Fruit fly (Drosophila melanogaster) whole organism, embryonic: ENCODE data around the gene Obp73a.

ENCODE experiments used
- CG10209 ChIP-seq: fragments of 200-800 bp; sonication (Bioruptor generic); optimal IDR thresholded peaks from 3 replicates; lab custom pipeline; 2017; ENCODE audit warnings: missing biosample characterization, mild to moderate bottlenecking, missing genetic modification characterization, missing genetic modification reagents
- CG10267 ChIP-seq: fragments of 200-800 bp; sonication (Bioruptor generic); optimal IDR thresholded peaks from 2 replicates; lab custom pipeline; 2018; ENCODE audit warnings: missing biosample characterization, mild to moderate bottlenecking, missing genetic modification characterization, moderate library complexity
- CG10462 ChIP-seq: fragments of 200-800 bp; sonication (Bioruptor generic); optimal IDR thresholded peaks from 2 replicates; lab custom pipeline; 2016; ENCODE audit warnings: missing biosample characterization, missing genetic modification characterization
- CG12236 ChIP-seq: fragments of 200-800 bp; sonication (Bioruptor generic); optimal IDR thresholded peaks from 2 replicates; lab custom pipeline; 2016; ENCODE audit warnings: missing biosample characterization, missing genetic modification characterization
- CG13123 ChIP-seq: fragments of 200-800 bp; sonication (Bioruptor generic); optimal IDR thresholded peaks from 2 replicates; lab custom pipeline; 2016; ENCODE audit warnings: missing biosample characterization, missing genetic modification characterization
- CG13775 ChIP-seq: fragments of 200-800 bp; sonication (Bioruptor generic); optimal IDR thresholded peaks from 3 replicates; lab custom pipeline; 2017; ENCODE audit warnings: missing biosample characterization, mild to moderate bottlenecking, missing genetic modification characterization
- CG14667 ChIP-seq: fragments of 200-800 bp; sonication (Bioruptor generic); IDR thresholded peaks from 2 replicates; pipeline ENCODE4 v1.3.6; 2022; ENCODE audit warnings: missing biosample characterization, missing genetic modification characterization
- CG17612 ChIP-seq: fragments of 200-800 bp; sonication (Bioruptor generic); IDR thresholded peaks from 2 replicates; pipeline ENCODE4 v1.3.6; 2022; ENCODE audit warnings: missing biosample characterization, missing genetic modification characterization
- CG5180 ChIP-seq: fragments of 200-800 bp; sonication (Bioruptor generic); optimal IDR thresholded peaks from 3 replicates; lab custom pipeline; 2017; ENCODE audit warnings: missing biosample characterization, missing genetic modification characterization, mild to moderate bottlenecking, moderate library complexity, missing genetic modification reagents
- CG6272 ChIP-seq: fragments of 200-800 bp; sonication (Bioruptor generic); IDR thresholded peaks from 2 replicates; pipeline ENCODE4 v1.3.6; 2022; ENCODE audit warnings: missing biosample characterization, missing genetic modification characterization
- CG6791 ChIP-seq: fragments of 200-800 bp; sonication (Bioruptor generic); IDR thresholded peaks from 3 replicates; pipeline ENCODE4 v1.3.6; 2022; ENCODE audit warnings: missing biosample characterization, missing genetic modification characterization; ENCODE audit not compliant: partially characterized antibody
- CG7372 ChIP-seq: fragments of 200-800 bp; sonication (Bioruptor generic); IDR thresholded peaks from 2 replicates; pipeline ENCODE4 v1.3.6; 2022; ENCODE audit warnings: missing biosample characterization, missing genetic modification characterization
- CG8281 ChIP-seq: fragments of 200-800 bp; sonication (Bioruptor generic); optimal IDR thresholded peaks from 2 replicates; lab custom pipeline; 2018; ENCODE audit warnings: missing biosample characterization, mild to moderate bottlenecking, missing genetic modification characterization, moderate library complexity
- CG8924 ChIP-seq: fragments of 200-800 bp; optimal IDR thresholded peaks from 3 replicates; lab custom pipeline; 2019; ENCODE audit warnings: missing biosample characterization, mild to moderate bottlenecking, missing genetic modification characterization, moderate library complexity
- Doc3 ChIP-seq: fragments of 200-800 bp; sonication (Bioruptor generic); IDR thresholded peaks from 3 replicates; pipeline ENCODE4 v1.3.6; 2022; ENCODE audit warnings: missing biosample characterization, missing genetic modification characterization; ENCODE audit not compliant: partially characterized antibody
- Dref ChIP-seq: fragments of 200-800 bp; sonication (Bioruptor generic); IDR thresholded peaks from 2 replicates; pipeline ENCODE4 v1.3.6; 2022; ENCODE audit warnings: missing biosample characterization, missing genetic modification characterization
- E2f1 ChIP-seq: fragments of 200-800 bp; sonication (Bioruptor generic); IDR thresholded peaks from 2 replicates; pipeline ENCODE4 v1.3.6; 2022; ENCODE audit warnings: missing biosample characterization, missing genetic modification characterization
- Gug ChIP-seq: fragments of 200-800 bp; sonication (Bioruptor generic); IDR thresholded peaks from 4 replicates; pipeline ENCODE4 v1.3.6; 2022; ENCODE audit warnings: missing biosample characterization, missing genetic modification characterization
- HHEX ChIP-seq: fragments of 200-800 bp; sonication (Bioruptor generic); optimal IDR thresholded peaks from 3 replicates; lab custom pipeline; 2017; ENCODE audit warnings: missing biosample characterization, mild to moderate bottlenecking, missing genetic modification characterization, missing genetic modification reagents
- HLH4C ChIP-seq: fragments of 200-800 bp; sonication (Bioruptor generic); IDR thresholded peaks from 3 replicates; pipeline ENCODE4 v1.3.6; 2022; ENCODE audit warnings: missing biosample characterization, missing genetic modification characterization; ENCODE audit not compliant: partially characterized antibody
- Hmx ChIP-seq: fragments of 200-800 bp; sonication (Bioruptor generic); optimal IDR thresholded peaks from 2 replicates; lab custom pipeline; 2016; ENCODE audit warnings: missing biosample characterization, missing genetic modification characterization
- Lim3 ChIP-seq: fragments of 200-800 bp; sonication (Bioruptor generic); IDR thresholded peaks from 2 replicates; pipeline ENCODE4 v1.3.6; 2022; ENCODE audit warnings: missing biosample characterization, missing genetic modification characterization
- Max ChIP-seq: fragments of 200-800 bp; sonication (Bioruptor generic); optimal IDR thresholded peaks from 2 replicates; lab custom pipeline; 2016; ENCODE audit warnings: missing biosample characterization, mild to moderate bottlenecking, missing genetic modification characterization
- NC2β ChIP-seq: fragments of 200-800 bp; sonication (Bioruptor generic); optimal IDR thresholded peaks from 2 replicates; lab custom pipeline; 2016; ENCODE audit warnings: missing biosample characterization, missing genetic modification characterization
- Ravus ChIP-seq: fragments of 200-800 bp; sonication (Bioruptor generic); IDR thresholded peaks from 2 replicates; pipeline ENCODE4 v1.3.6; 2022; ENCODE audit warnings: missing biosample characterization, missing genetic modification characterization
- Sry-β ChIP-seq: fragments of 200-800 bp; sonication (Bioruptor generic); optimal IDR thresholded peaks from 2 replicates; lab custom pipeline; 2018; ENCODE audit warnings: missing biosample characterization, mild to moderate bottlenecking, missing genetic modification characterization, moderate library complexity
- bab2 ChIP-seq: fragments of 200-800 bp; sonication (Bioruptor generic); optimal IDR thresholded peaks from 2 replicates; lab custom pipeline; 2016; ENCODE audit warnings: missing biosample characterization, missing genetic modification characterization
- chn ChIP-seq: fragments of 200-800 bp; sonication (Bioruptor generic); optimal IDR thresholded peaks from 2 replicates; lab custom pipeline; 2016; ENCODE audit warnings: missing biosample characterization, missing genetic modification characterization
- dmrt11E ChIP-seq: fragments of 200-800 bp; sonication (Bioruptor generic); optimal IDR thresholded peaks from 3 replicates; lab custom pipeline; 2018; ENCODE audit warnings: missing biosample characterization, mild to moderate bottlenecking, missing genetic modification characterization, moderate library complexity
- emc ChIP-seq: fragments of 200-800 bp; sonication (Bioruptor generic); optimal IDR thresholded peaks from 2 replicates; lab custom pipeline; 2016; ENCODE audit warnings: missing biosample characterization, missing genetic modification characterization
- eyg ChIP-seq: fragments of 200-800 bp; sonication (Bioruptor generic); optimal IDR thresholded peaks from 3 replicates; lab custom pipeline; 2016; ENCODE audit warnings: missing biosample characterization, missing genetic modification characterization
- fu2 ChIP-seq: fragments of 200-800 bp; sonication (Bioruptor generic); optimal IDR thresholded peaks from 2 replicates; lab custom pipeline; 2016; ENCODE audit warnings: missing biosample characterization, missing genetic modification characterization
- kay ChIP-seq: fragments of 200-800 bp; sonication (Bioruptor generic); optimal IDR thresholded peaks from 2 replicates; lab custom pipeline; 2016; ENCODE audit warnings: missing biosample characterization, missing genetic modification characterization
- lab ChIP-seq: fragments of 200-800 bp; sonication (Bioruptor generic); optimal IDR thresholded peaks from 3 replicates; lab custom pipeline; 2017; ENCODE audit warnings: missing biosample characterization, missing genetic modification characterization, mild to moderate bottlenecking, moderate library complexity, missing genetic modification reagents
- lov ChIP-seq, 2 experiments: fragments of 200-800 bp in 1 of 2; fragments of >200 bp in 1 of 2; sonication (Bioruptor generic) in 1 of 2; IDR thresholded peaks in 1 of 2; optimal IDR thresholded peaks in 1 of 2; 2 replicates in 1 of 2; 3 replicates in 1 of 2; pipeline versions ENCODE4 v1.3.6 to Lab custom; 2017 to 2022; ENCODE audit warnings: missing biosample characterization in 1 of 2, missing genetic modification characterization in 1 of 2
- maf-S ChIP-seq: fragments of 200-800 bp; sonication (Bioruptor generic); optimal IDR thresholded peaks from 2 replicates; lab custom pipeline; 2016; ENCODE audit warnings: missing biosample characterization, missing genetic modification characterization
- nom ChIP-seq: fragments of 200-800 bp; sonication (Bioruptor generic); optimal IDR thresholded peaks from 2 replicates; lab custom pipeline; 2017; ENCODE audit warnings: missing biosample characterization, missing genetic modification characterization, mild to moderate bottlenecking, moderate library complexity, missing genetic modification reagents
- odd ChIP-seq: fragments of 200-800 bp; sonication (Bioruptor generic); optimal IDR thresholded peaks from 2 replicates; lab custom pipeline; 2017; ENCODE audit warnings: missing biosample characterization, mild to moderate bottlenecking, missing genetic modification characterization
- onecut ChIP-seq: fragments of 200-800 bp; sonication (Bioruptor generic); IDR thresholded peaks from 2 replicates; pipeline ENCODE4 v1.3.6; 2022; ENCODE audit warnings: missing biosample characterization, missing genetic modification characterization
- pzg ChIP-seq: fragments of 200-800 bp; sonication (Bioruptor generic); optimal IDR thresholded peaks from 3 replicates; lab custom pipeline; 2018; ENCODE audit warnings: missing biosample characterization, mild to moderate bottlenecking, missing genetic modification characterization, moderate library complexity
- repo ChIP-seq: fragments of 200-800 bp; sonication (Bioruptor generic); optimal IDR thresholded peaks from 2 replicates; lab custom pipeline; 2016; ENCODE audit warnings: missing biosample characterization, missing genetic modification characterization
- shn ChIP-seq: fragments of 200-800 bp; sonication (Bioruptor generic); optimal IDR thresholded peaks from 3 replicates; lab custom pipeline; 2016; ENCODE audit warnings: missing biosample characterization, missing genetic modification characterization
- sim ChIP-seq: fragments of 200-800 bp; sonication (Bioruptor generic); IDR thresholded peaks from 2 replicates; pipeline ENCODE4 v1.3.6; 2022; ENCODE audit warnings: missing biosample characterization, missing genetic modification characterization
- sisA ChIP-seq: fragments of 200-800 bp; sonication (Bioruptor generic); IDR thresholded peaks from 2 replicates; pipeline ENCODE4 v1.3.6; 2022; ENCODE audit warnings: missing biosample characterization, missing genetic modification characterization
- slp2 ChIP-seq: fragments of 200-800 bp; sonication (Bioruptor generic); optimal IDR thresholded peaks from 2 replicates; lab custom pipeline; 2016; ENCODE audit warnings: missing biosample characterization, missing genetic modification characterization
- tll ChIP-seq, 2 experiments: fragments of 200-800 bp in 1 of 2; fragments of >200 bp in 1 of 2; sonication (Bioruptor generic) in 1 of 2; optimal IDR thresholded peaks; 2 replicates each; lab custom pipeline; 2017 to 2019; ENCODE audit warnings: missing biosample characterization in 2 of 2, missing genetic modification characterization in 2 of 2, mild to moderate bottlenecking in 1 of 2, moderate library complexity in 1 of 2
- trem ChIP-seq: fragments of 200-800 bp; optimal IDR thresholded peaks from 3 replicates; lab custom pipeline; 2019; ENCODE audit warnings: missing biosample characterization, mild to moderate bottlenecking, missing genetic modification characterization, moderate library complexity
- trh ChIP-seq: fragments of 200-800 bp; sonication (Bioruptor generic); optimal IDR thresholded peaks from 2 replicates; lab custom pipeline; 2016; ENCODE audit warnings: missing biosample characterization, missing genetic modification characterization
- unc-4 ChIP-seq: fragments of 200-800 bp; sonication (Bioruptor generic); IDR thresholded peaks from 2 replicates; pipeline ENCODE4 v1.3.6; 2022; ENCODE audit warnings: missing biosample characterization, missing genetic modification characterization; ENCODE audit not compliant: partially characterized antibody
- vvl ChIP-seq: fragments of 200-800 bp; sonication (Bioruptor generic); IDR thresholded peaks from 2 replicates; pipeline ENCODE4 v1.3.6; 2022; ENCODE audit warnings: missing biosample characterization, missing genetic modification characterization
- zen ChIP-seq: fragments of 200-800 bp; sonication (Bioruptor generic); optimal IDR thresholded peaks from 3 replicates; lab custom pipeline; 2018; ENCODE audit warnings: missing biosample characterization, mild to moderate bottlenecking, missing genetic modification characterization, moderate library complexity

Obp73a gene

dm6 chr3L:16969652-16970109 lies 25.5 kb downstream of the Obp73a start, which contains the start of gene Exn (continued):
- no peak for TF ChIP-seq pzg
- TF ChIP-seq Lim3: no peak
- TF ChIP-seq Doc3: no peak
- no peak for TF ChIP-seq CG7372 (GFP tag; lab: Robert Waterston, UW)
- no peak for TF ChIP-seq lov (optimal IDR thresholded peaks at IDR 0.05; lab: Kevin White, UChicago)
- 0 out of 3 replicates have a peak, but pooled peaks have one; percentile 56 for TF ChIP-seq lov (GFP tag; IDR thresholded peaks at IDR 0.05; lab: Robert Waterston, UW)
- no peak for TF ChIP-seq chn (GFP tag; lab: Kevin White, UChicago)
- no peak for TF ChIP-seq trh (GFP tag; lab: Kevin White, UChicago)
- TF ChIP-seq eyg: no peak
- TF ChIP-seq sisA (GFP tag; lab: Robert Waterston, UW): no peak
- no peak for TF ChIP-seq Sry-β (GFP tag; lab: Kevin White, UChicago)
- no peak for TF ChIP-seq Ravus (GFP tag; lab: Robert Waterston, UW)
- TF ChIP-seq lab (GFP tag; lab: Kevin White, UChicago): peak; percentile 78
- TF ChIP-seq CG6791: no peak
- no peak for TF ChIP-seq Max (GFP tag; lab: Kevin White, UChicago)
- TF ChIP-seq CG10267 (tag; lab: Kevin White, UChicago): no peak
- no peak for TF ChIP-seq slp2
- no peak for TF ChIP-seq sim (GFP tag; lab: Robert Waterston, UW)
- TF ChIP-seq onecut (GFP tag; lab: Robert Waterston, UW): peak; percentile 16; the same call in 1 of the 2 replicates
- no peak for TF ChIP-seq CG13123 (GFP tag; lab: Kevin White, UChicago)
- no peak for TF ChIP-seq CG13775 (GFP tag; lab: Kevin White, UChicago)
- peak; percentile 71 for TF ChIP-seq vvl
- TF ChIP-seq E2f1: no peak
- no peak for TF ChIP-seq Gug (GFP tag; lab: Robert Waterston, UW)
- TF ChIP-seq HLH4C (GFP tag; lab: Robert Waterston, UW): no peak
- peak; percentile 58 for TF ChIP-seq HHEX (GFP tag; lab: Kevin White, UChicago)
- no peak for TF ChIP-seq Dref (GFP tag; lab: Robert Waterston, UW)
- no peak for TF ChIP-seq trem
- no peak for TF ChIP-seq bab2 (GFP tag; lab: Kevin White, UChicago)
- TF ChIP-seq tll (GFP tag; optimal IDR thresholded peaks at IDR 0.05; lab: Kevin White, UChicago): no peak
- no peak for TF ChIP-seq CG12236
- TF ChIP-seq emc: no peak
- TF ChIP-seq CG17612: no peak
- TF ChIP-seq CG8281 (tag; lab: Kevin White, UChicago): no peak
- no peak for TF ChIP-seq NC2β (GFP tag; lab: Kevin White, UChicago)
- TF ChIP-seq repo: no peak
- TF ChIP-seq CG10462 (GFP tag; lab: Kevin White, UChicago): no peak
- TF ChIP-seq zen (tag; lab: Kevin White, UChicago): no peak
- TF ChIP-seq dmrt11E (tag; lab: Kevin White, UChicago): no peak
- TF ChIP-seq CG6272 (GFP tag; lab: Robert Waterston, UW): no peak
- no peak for TF ChIP-seq kay (GFP tag; lab: Kevin White, UChicago)
- TF ChIP-seq CG10209: no peak
- TF ChIP-seq fu2 (GFP tag; lab: Kevin White, UChicago): no peak
- TF ChIP-seq shn (GFP tag; lab: Kevin White, UChicago): no peak
- TF ChIP-seq Hmx (GFP tag; lab: Kevin White, UChicago): no peak
- no peak for TF ChIP-seq CG8924
- no peak for TF ChIP-seq unc-4 (GFP tag; lab: Robert Waterston, UW)
- TF ChIP-seq maf-S (GFP tag; lab: Kevin White, UChicago): no peak
- no peak for TF ChIP-seq CG14667 (GFP tag; lab: Robert Waterston, UW)
- TF ChIP-seq odd: peak; percentile 34
- no peak for TF ChIP-seq CG5180 (GFP tag; lab: Kevin White, UChicago)
- peak; percentile 24 for TF ChIP-seq nom (GFP tag; lab: Kevin White, UChicago)
